Worm (Caenorhabditis elegans): Measurements from ENCODE around the gene F47B8.14.
"Not testable (repeated sequence)": the region's sequence is repeated elsewhere in the genome, so short reads cannot be mapped to it uniquely, and the experiment has no call there.

- not testable (repeated sequence) for TF ChIP-seq blmp-1, lin-39 (tag; optimal IDR thresholded peaks at IDR 0.05)
Observed at ce11 chrV:14277456-14277855, 42.9 kb upstream of the F47B8.14 start.

Data from whole organism, L1 larva.